Fruit fly (Drosophila melanogaster) whole organism, pupa: ENCODE measurements around the gene Uch.
A peak's percentile ranks its signal among the peaks of the same experiment; 100 is the strongest.

Source experiments
- CG14655 ChIP-seq: fragments of 200-800 bp; sonication (Bioruptor generic); optimal IDR thresholded peaks from 3 replicates; lab custom pipeline; 2017; ENCODE audit warnings: mild to moderate bottlenecking, missing biosample characterization, missing genetic modification reagents, missing genetic modification characterization
- CG32121 ChIP-seq: fragments of 200-800 bp; sonication (Bioruptor generic); IDR thresholded peaks from 2 replicates; pipeline ENCODE4 v1.3.6; 2022; ENCODE audit warnings: missing biosample characterization, missing genetic modification characterization
- CG34367 ChIP-seq: fragments of 200-800 bp; sonication (Bioruptor generic); optimal IDR thresholded peaks from 2 replicates; lab custom pipeline; 2018; ENCODE audit warnings: missing biosample characterization, mild to moderate bottlenecking, missing genetic modification characterization
- CG8301 ChIP-seq: fragments of 200-800 bp; sonication (Bioruptor generic); optimal IDR thresholded peaks from 2 replicates; lab custom pipeline; 2018; ENCODE audit warnings: missing biosample characterization, mild to moderate bottlenecking, missing genetic modification characterization
- CG9948 ChIP-seq: fragments of 200-800 bp; sonication (Bioruptor generic); optimal IDR thresholded peaks from 2 replicates; lab custom pipeline; 2018; ENCODE audit warnings: missing biosample characterization, mild to moderate bottlenecking, missing genetic modification characterization, moderate library complexity
- D1 ChIP-seq: fragments of 200-800 bp; sonication (Bioruptor generic); optimal IDR thresholded peaks from 2 replicates; lab custom pipeline; 2018; ENCODE audit warnings: missing biosample characterization, mild to moderate bottlenecking, missing genetic modification characterization, moderate library complexity
- Pif1A ChIP-seq: fragments of 200-800 bp; sonication (Bioruptor generic); optimal IDR thresholded peaks from 3 replicates; lab custom pipeline; 2016; ENCODE audit warnings: missing biosample characterization, missing genetic modification characterization
- Snoo ChIP-seq: fragments of 200-800 bp; sonication (Bioruptor generic); optimal IDR thresholded peaks from 3 replicates; lab custom pipeline; 2017; ENCODE audit warnings: missing biosample characterization, mild to moderate bottlenecking, missing genetic modification characterization, inconsistent platforms
- fd96Ca ChIP-seq: fragments of 200-800 bp; sonication (Bioruptor generic); IDR thresholded peaks from 3 replicates; pipeline ENCODE4 v1.3.6; 2022; ENCODE audit warnings: missing biosample characterization, missing genetic modification characterization
- rn ChIP-seq: fragments of 200-800 bp; sonication (Bioruptor generic); IDR thresholded peaks from 2 replicates; pipeline ENCODE4 v1.3.6; 2022; ENCODE audit warnings: missing biosample characterization, missing genetic modification characterization

DNA sequence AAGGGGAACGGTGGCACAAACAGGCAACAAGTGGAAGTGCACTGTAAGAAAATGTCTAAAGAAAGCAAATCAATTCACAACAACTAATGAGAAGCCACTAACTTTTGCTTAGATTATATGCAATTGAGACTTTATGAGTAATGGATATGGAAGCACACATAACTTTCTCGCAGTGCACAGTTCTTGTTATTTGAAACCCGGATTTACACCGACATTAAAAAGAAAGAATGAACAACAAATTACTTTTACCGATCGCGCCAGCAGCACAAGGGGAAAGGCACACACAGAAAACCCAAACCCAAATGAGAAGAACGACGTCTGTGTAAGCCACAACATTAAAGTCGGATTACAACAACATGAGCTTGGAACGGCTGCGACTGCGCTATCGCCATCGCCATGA is 24.9 kb downstream of the Uch start:
- TF ChIP-seq CG14655 (GFP tag; lab: Kevin White, UChicago), result peak; percentile 77
- TF ChIP-seq fd96Ca (GFP tag; lab: Robert Waterston, UW), result peak; percentile 62; the same call in 2 of the 3 replicates
- TF ChIP-seq CG9948 (tag; lab: Kevin White, UChicago), result peak; percentile 45
- TF ChIP-seq CG32121, result no peak
- TF ChIP-seq CG8301, result peak; percentile 78
- peak; percentile 71 for TF ChIP-seq Pif1A (GFP tag; lab: Kevin White, UChicago)
- TF ChIP-seq CG34367 (tag; lab: Kevin White, UChicago), result peak; percentile 28
- no peak for TF ChIP-seq rn (GFP tag; lab: Robert Waterston, UW)
- no peak for TF ChIP-seq D1 (tag; lab: Kevin White, UChicago)
- TF ChIP-seq Snoo, result peak; percentile 82
